Worm (Caenorhabditis elegans): ENCODE measurements around the gene F53C3.8.

F53C3.8 gene

ce11 chrII:3877127-3877526 is 14.1 kb upstream of the F53C3.8 start, which contains the start of gene nep-3:
Gene nep-3, minus strand, starts transcription at chrII:3877227.
- TF ChIP-seq T23F11.4 (GFP tag; optimal IDR thresholded peaks at IDR 0.05) (no peak), unc-55 (GFP tag; optimal IDR thresholded peaks at IDR 0.05) (no peak), unc-3 (GFP tag; conservative IDR thresholded peaks at IDR 0.05) (no peak), unc-3 (tag; optimal IDR thresholded peaks at IDR 0.05) (no peak)

ce11 chrII:3877874-3878273 is 13.3 kb upstream of the F53C3.8 start, which contains the start of gene sdz-7:
Gene sdz-7, minus strand, starts transcription at chrII:3877974.
- no peak for TF ChIP-seq hlh-8 (tag; optimal IDR thresholded peaks at IDR 0.05)
- TF ChIP-seq nfya-1 (tag; optimal IDR thresholded peaks at IDR 0.05) = peak; percentile 43
- no peak for TF ChIP-seq ttx-3 (tag; optimal IDR thresholded peaks at IDR 0.05)
- TF ChIP-seq K09A11.1 (tag; optimal IDR thresholded peaks at IDR 0.05; ENCODE audit: insufficient read depth) = no peak
- no peak for TF ChIP-seq ceh-30 (tag; optimal IDR thresholded peaks at IDR 0.05)

- no peak for TF ChIP-seq ama-1 (optimal IDR thresholded peaks at IDR 0.05)
- no peak for TF ChIP-seq lim-6 (tag; optimal IDR thresholded peaks at IDR 0.05)
- no peak for TF ChIP-seq che-1 (tag; optimal IDR thresholded peaks at IDR 0.05)
- no peak for TF ChIP-seq K09A11.1 (tag; optimal IDR thresholded peaks at IDR 0.05; ENCODE audit: insufficient read depth)
- no peak for TF ChIP-seq nhr-11 (tag; optimal IDR thresholded peaks at IDR 0.05)
- no peak for TF ChIP-seq ztf-16 (tag; optimal IDR thresholded peaks at IDR 0.05)
- no peak for TF ChIP-seq hlh-30 (tag; optimal IDR thresholded peaks at IDR 0.05; ENCODE audit: insufficient read depth)
- TF ChIP-seq dmd-4 (tag; optimal IDR thresholded peaks at IDR 0.05; ENCODE audit: borderline replicate concordance) = no peak
- TF ChIP-seq rnt-1 (tag; optimal IDR thresholded peaks at IDR 0.05) = no peak
- TF ChIP-seq fax-1 (tag; optimal IDR thresholded peaks at IDR 0.05) = no peak
- TF ChIP-seq gmeb-2 (tag; optimal IDR thresholded peaks at IDR 0.05) = no peak
- no peak for TF ChIP-seq ceh-45 (GFP tag; IDR thresholded peaks at IDR 0.05)
- TF ChIP-seq hlh-6 (tag; optimal IDR thresholded peaks at IDR 0.05) = no peak
- TF ChIP-seq elt-2 (tag; optimal IDR thresholded peaks at IDR 0.05) = no peak
- TF ChIP-seq unc-86 (tag; optimal IDR thresholded peaks at IDR 0.05) = no peak
- no peak for TF ChIP-seq sdc-2 (tag; optimal IDR thresholded peaks at IDR 0.05)
Observed at ce11 chrII:3878330-3878729, 12.9 kb upstream of the F53C3.8 start, which contains the start of gene srh-250. Gene srh-250, plus strand, starts transcription at chrII:3878630.

ce11 chrII:3879945-3880344 is 11.3 kb upstream of the F53C3.8 start, which contains the start of gene nhr-166:
Gene nhr-166, plus strand, starts transcription at chrII:3880245.
- TF ChIP-seq tbx-2 (tag; optimal IDR thresholded peaks at IDR 0.05) = no peak
- TF ChIP-seq sdc-2 (tag; optimal IDR thresholded peaks at IDR 0.05) = no peak

ce11 chrII:3893911-3894310 is 2.7 kb downstream of the F53C3.8 start:
- TF ChIP-seq hlh-15 (tag; optimal IDR thresholded peaks at IDR 0.05) = no peak
- TF ChIP-seq ceh-2 (tag; optimal IDR thresholded peaks at IDR 0.05) = no peak
- TF ChIP-seq zip-5 (tag; optimal IDR thresholded peaks at IDR 0.05) = no peak
- no peak for TF ChIP-seq pros-1 (tag; optimal IDR thresholded peaks at IDR 0.05)
- TF ChIP-seq pax-1 (tag; optimal IDR thresholded peaks at IDR 0.05) = no peak
- no peak for TF ChIP-seq ceh-9 (tag; optimal IDR thresholded peaks at IDR 0.05)
- no peak for TF ChIP-seq lin-11 (tag; optimal IDR thresholded peaks at IDR 0.05)
- TF ChIP-seq ceh-6 (GFP tag; optimal IDR thresholded peaks at IDR 0.05) = no peak
- no peak for TF ChIP-seq sox-2 (GFP tag; IDR thresholded peaks at IDR 0.05)
- TF ChIP-seq fkh-10 (GFP tag; optimal IDR thresholded peaks at IDR 0.05) = no peak
- no peak for TF ChIP-seq dve-1 (tag; optimal IDR thresholded peaks at IDR 0.05)
- no peak for TF ChIP-seq dmd-4 (tag; optimal IDR thresholded peaks at IDR 0.05; ENCODE audit: borderline replicate concordance)
- TF ChIP-seq tbx-2 (tag; optimal IDR thresholded peaks at IDR 0.05) = no peak
- no peak for TF ChIP-seq ama-1 (optimal IDR thresholded peaks at IDR 0.05)
- no peak for TF ChIP-seq Y22D7AL.16 (tag; optimal IDR thresholded peaks at IDR 0.05)
- TF ChIP-seq sox-4 (tag; optimal IDR thresholded peaks at IDR 0.05) = no peak
- no peak for TF ChIP-seq ceh-14 (tag; optimal IDR thresholded peaks at IDR 0.05)
- no peak for TF ChIP-seq rnt-1 (tag; optimal IDR thresholded peaks at IDR 0.05)
- no peak for TF ChIP-seq hlh-6 (tag; optimal IDR thresholded peaks at IDR 0.05)
- no peak for TF ChIP-seq elt-2 (tag; optimal IDR thresholded peaks at IDR 0.05)

Data from whole organism, late embryonic.